Worm (Caenorhabditis elegans): Measurements from ENCODE around the gene srd-63.

ce11 chrV:16388268-16388667 lies 5.4 kb downstream of the srd-63 start, which contains the start of gene sri-65:
- TF ChIP-seq F49E8.2 (tag; optimal IDR thresholded peaks at IDR 0.05; ENCODE audit: borderline replicate concordance): no peak
- no peak for TF ChIP-seq snpc-4 (tag; optimal IDR thresholded peaks at IDR 0.05)
- TF ChIP-seq ceh-82 (tag; optimal IDR thresholded peaks at IDR 0.05): no peak
- TF ChIP-seq nhr-76 (tag; optimal IDR thresholded peaks at IDR 0.05): no peak
- TF ChIP-seq ztf-11 (tag; optimal IDR thresholded peaks at IDR 0.05): no peak
- no peak for TF ChIP-seq unc-39 (tag; optimal IDR thresholded peaks at IDR 0.05)
- TF ChIP-seq ctbp-1 (GFP tag; IDR thresholded peaks at IDR 0.05): no peak
- no peak for TF ChIP-seq egl-27 (tag; optimal IDR thresholded peaks at IDR 0.05)
